Worm (Caenorhabditis elegans): ENCODE measurements around the gene Y41D4B.11.

DNA sequence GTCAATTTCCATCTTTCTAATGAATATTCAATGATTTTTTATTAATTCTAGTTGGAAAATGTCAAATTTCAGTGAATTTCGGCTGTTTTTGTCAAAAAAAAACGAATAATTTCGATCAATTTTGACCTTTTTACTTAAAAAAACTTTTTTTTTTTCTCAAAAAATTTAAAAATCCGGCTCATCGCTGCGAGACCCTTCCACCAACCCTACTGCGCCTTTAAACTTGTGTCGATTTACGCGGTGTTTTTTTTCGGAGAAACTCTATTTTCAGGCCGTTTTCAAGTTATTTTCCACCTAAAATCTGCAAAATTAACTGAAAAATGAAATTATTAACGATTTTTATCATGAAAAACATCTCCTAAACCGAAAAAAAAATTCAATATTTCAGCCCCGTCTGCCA, 4.7 kb upstream of the Y41D4B.11 start:
- TF ChIP-seq nfyb-1 (GFP tag; IDR thresholded peaks at IDR 0.05) (no peak), nfya-2 (GFP tag; IDR thresholded peaks at IDR 0.05) (no peak), nhr-80 (tag; optimal IDR thresholded peaks at IDR 0.05) (no peak), madf-8 (GFP tag; conservative IDR thresholded peaks at IDR 0.05) (no peak), egl-18 (GFP tag; IDR thresholded peaks at IDR 0.05) (no peak), unc-62 (GFP tag; optimal IDR thresholded peaks at IDR 0.05) (no peak)
